Worm (Caenorhabditis elegans) whole organism, L4 larva: ENCODE data around the gene srh-63.
"Not testable (repeated sequence)": the region's sequence is repeated elsewhere in the genome, so short reads cannot be mapped to it uniquely, and the experiment has no call there.

ENCODE experiments used
- F10B5.3 ChIP-seq: sonication (generic microtip); optimal IDR thresholded peaks from 2 replicates; lab custom pipeline; 2016; ENCODE audit warnings: mild to moderate bottlenecking, missing genetic modification characterization, missing compliant biosample characterization
- F37D6.2 ChIP-seq: sonication (generic microtip); optimal IDR thresholded peaks from 2 replicates; lab custom pipeline; 2016; ENCODE audit warnings: mild to moderate bottlenecking, missing genetic modification characterization, missing compliant biosample characterization
- Y48G9A.11 ChIP-seq: fragments of 200-800 bp; sonication (Bioruptor generic); IDR thresholded peaks from 2 replicates; pipeline ENCODE4 v1.3.6; 2022; ENCODE audit warnings: missing genetic modification reagents, missing genetic modification characterization, missing compliant biosample characterization
- Y75B8A.6 ChIP-seq: fragments of 200-800 bp; sonication (Bioruptor generic); IDR thresholded peaks from 2 replicates; pipeline ENCODE4 v1.3.6; 2022; ENCODE audit warnings: missing genetic modification reagents, missing genetic modification characterization, missing compliant biosample characterization
- aha-1 ChIP-seq: fragments of 150-350 bp; peaks from one replicate; lab custom pipeline; 2014; ENCODE audit warnings: missing biosample characterization, missing genetic modification characterization
- ceh-32 ChIP-seq: sonication (generic microtip); optimal IDR thresholded peaks from 2 replicates; lab custom pipeline; 2016; ENCODE audit warnings: mild to moderate bottlenecking, missing genetic modification characterization, missing compliant biosample characterization; ENCODE audit not compliant: poor library complexity
- ceh-44 ChIP-seq: fragments of 200-800 bp; sonication (Bioruptor generic); IDR thresholded peaks from 2 replicates; pipeline ENCODE4 v1.3.6; 2022; ENCODE audit warnings: missing genetic modification reagents, missing genetic modification characterization, missing compliant biosample characterization
- cey-2 ChIP-seq: sonication (generic microtip); optimal IDR thresholded peaks from 3 replicates; lab custom pipeline; 2017; ENCODE audit warnings: missing genetic modification characterization, mild to moderate bottlenecking, missing compliant biosample characterization, antibody characterized with exemption, borderline replicate concordance; ENCODE audit not compliant: insufficient read depth
- daf-12 ChIP-seq: fragments of 150-350 bp; optimal IDR thresholded peaks from 2 replicates; lab custom pipeline; 2014; ENCODE audit warnings: missing biosample characterization, missing genetic modification reagents, missing genetic modification characterization
- daf-16 ChIP-seq, 3 experiments: sonication (generic microtip); optimal IDR thresholded peaks; 2 replicates each; lab custom pipeline; 2016 to 2017; ENCODE audit warnings: missing genetic modification characterization in 3 of 3, missing genetic modification reagents in 3 of 3, mild to moderate bottlenecking in 2 of 3, missing compliant biosample characterization in 2 of 3, missing biosample characterization in 1 of 3, moderate library complexity in 1 of 3
- dmd-8 ChIP-seq: fragments of 200-800 bp; sonication (Bioruptor generic); IDR thresholded peaks from 2 replicates; pipeline ENCODE4 v1.3.6; 2022; ENCODE audit warnings: missing genetic modification characterization, missing compliant biosample characterization
- duxl-1 ChIP-seq: sonication (generic microtip); optimal IDR thresholded peaks from 2 replicates; lab custom pipeline; 2016; ENCODE audit warnings: mild to moderate bottlenecking, missing genetic modification characterization, moderate library complexity, missing compliant biosample characterization; ENCODE audit not compliant: poor library complexity
- fkh-10 ChIP-seq: fragments of 150-350 bp; optimal IDR thresholded peaks from 2 replicates; lab custom pipeline; 2014; ENCODE audit warnings: missing biosample characterization, missing genetic modification reagents, missing genetic modification characterization
- gei-8 ChIP-seq: fragments of 200-800 bp; sonication (Bioruptor generic); optimal IDR thresholded peaks from 2 replicates; lab custom pipeline; 2018; ENCODE audit warnings: mild to moderate bottlenecking, missing genetic modification characterization, missing compliant biosample characterization
- hlh-30 ChIP-seq: sonication (generic microtip); optimal IDR thresholded peaks from 2 replicates; lab custom pipeline; 2017; ENCODE audit warnings: antibody characterized with exemption, mild to moderate bottlenecking, missing genetic modification characterization, missing compliant biosample characterization; ENCODE audit not compliant: insufficient read depth
- lin-39 ChIP-seq: fragments of 150-350 bp; optimal IDR thresholded peaks from 2 replicates; lab custom pipeline; 2014; ENCODE audit warnings: missing biosample characterization, missing genetic modification reagents, missing genetic modification characterization
- lir-3 ChIP-seq: sonication (generic microtip); optimal IDR thresholded peaks from 2 replicates; lab custom pipeline; 2016; ENCODE audit warnings: mild to moderate bottlenecking, missing genetic modification characterization, missing compliant biosample characterization
- nhr-102 ChIP-seq: sonication (generic microtip); optimal IDR thresholded peaks from 2 replicates; lab custom pipeline; 2016; ENCODE audit warnings: mild to moderate bottlenecking, missing genetic modification characterization, moderate library complexity, missing compliant biosample characterization
- nhr-11 ChIP-seq: fragments of 150-350 bp; optimal IDR thresholded peaks from 2 replicates; lab custom pipeline; 2014; ENCODE audit warnings: missing biosample characterization, missing genetic modification characterization
- nhr-28 ChIP-seq: fragments of 150-350 bp; optimal IDR thresholded peaks from 2 replicates; lab custom pipeline; 2014; ENCODE audit warnings: missing biosample characterization, missing genetic modification characterization
- nhr-76 ChIP-seq: fragments of 150-350 bp; optimal IDR thresholded peaks from 2 replicates; lab custom pipeline; 2014; ENCODE audit warnings: missing biosample characterization, missing genetic modification characterization
- pqm-1 ChIP-seq: sonication (generic microtip); optimal IDR thresholded peaks from 2 replicates; lab custom pipeline; 2017; ENCODE audit warnings: missing biosample characterization, missing genetic modification characterization
- saeg-2 ChIP-seq: fragments of 200-800 bp; sonication (Bioruptor generic); IDR thresholded peaks from 2 replicates; pipeline ENCODE4 v1.3.6; 2022; ENCODE audit warnings: missing genetic modification reagents, missing genetic modification characterization, missing compliant biosample characterization
- spr-3 ChIP-seq: fragments of 200-800 bp; sonication (Bioruptor generic); optimal IDR thresholded peaks from 2 replicates; lab custom pipeline; 2018; ENCODE audit warnings: mild to moderate bottlenecking, missing genetic modification characterization, missing compliant biosample characterization
- tra-1 ChIP-seq: fragments of 200-800 bp; sonication (Bioruptor generic); IDR thresholded peaks from 2 replicates; pipeline ENCODE4 v1.3.6; 2022; ENCODE audit warnings: missing genetic modification reagents, missing genetic modification characterization, missing compliant biosample characterization
- unc-130 ChIP-seq: sonication (generic microtip); optimal IDR thresholded peaks from 2 replicates; lab custom pipeline; 2016; ENCODE audit warnings: missing genetic modification reagents, missing genetic modification characterization, missing compliant biosample characterization
- unc-62 ChIP-seq, 3 experiments: fragments of 150-350 bp in 1 of 3; sonication (generic microtip); optimal IDR thresholded peaks in 2 of 3; peaks in 1 of 3; 1 replicate in 1 of 3; 2 replicates in 2 of 3; lab custom pipeline; 2014 to 2017; ENCODE audit warnings: missing biosample characterization in 3 of 3, missing genetic modification characterization in 3 of 3, missing genetic modification reagents in 3 of 3, missing genotype in 1 of 3
- ztf-11 ChIP-seq: fragments of 150-350 bp; optimal IDR thresholded peaks from 2 replicates; lab custom pipeline; 2014; ENCODE audit warnings: missing biosample characterization, missing genetic modification characterization

srh-63 gene

ce11 chrIV:14547292-14547691 lies 23.6 kb downstream of the srh-63 start:
- no peak for TF ChIP-seq F37D6.2 (tag; lab: Kevin White, UChicago)
- TF ChIP-seq aha-1 (tag; lab: Kevin White, UChicago) = peak; percentile 55

DNA sequence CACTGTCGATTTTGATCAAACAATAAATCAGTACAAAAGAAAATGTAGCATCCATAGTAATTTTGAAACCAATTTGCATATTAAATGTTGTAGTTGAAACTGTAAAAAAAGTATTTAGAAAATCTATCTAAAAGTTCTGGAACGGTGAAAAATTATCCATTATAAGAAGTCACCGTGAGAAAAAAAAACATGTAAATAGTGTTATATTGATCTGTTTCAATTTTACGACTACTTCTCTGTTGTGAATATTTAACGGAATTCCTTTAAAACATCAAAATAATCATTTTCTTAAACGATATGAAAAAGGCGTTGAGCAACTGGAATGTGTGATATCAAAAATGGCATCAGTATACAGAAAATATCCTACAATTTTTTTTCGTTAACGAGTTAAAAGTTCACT lies 25.6 kb downstream of the srh-63 start, which contains the start of gene T27E7.9:
Gene T27E7.9, minus strand, starts transcription at position 101 of the 400 bp plus-strand sequence.
- no peak for TF ChIP-seq lir-3 (tag; lab: Kevin White, UChicago)
- no peak for TF ChIP-seq tra-1 (GFP tag; lab: Robert Waterston, UW)
- TF ChIP-seq ceh-32 = no peak
- no peak for TF ChIP-seq ceh-44
- no peak for TF ChIP-seq F10B5.3 (tag; lab: Kevin White, UChicago)
- TF ChIP-seq ztf-11 = no peak
- TF ChIP-seq aha-1 (tag; lab: Kevin White, UChicago) = no peak
- TF ChIP-seq nhr-102 = no peak
- no peak for TF ChIP-seq Y75B8A.6 (GFP tag; lab: Robert Waterston, UW)

- not testable (repeated sequence) for TF ChIP-seq dmd-8 (GFP tag; lab: Robert Waterston, UW); unc-130 (GFP tag; lab: Kevin White, UChicago); Y75B8A.6 (GFP tag; lab: Robert Waterston, UW)
Observed at ce11 chrIV:14551870-14552269, 28.2 kb downstream of the srh-63 start, which contains the start of gene pals-30. Gene pals-30, minus strand, starts transcription at chrIV:14551970.

- TF ChIP-seq aha-1 (tag; lab: Kevin White, UChicago) (peak; percentile 24), daf-12 (tag; lab: Kevin White, UChicago) (no peak)
Observed at ce11 chrIV:14554788-14555187, 31.1 kb downstream of the srh-63 start, which contains the start of gene Y57G11B.6. Gene Y57G11B.6, minus strand, starts transcription at chrIV:14554888.

- TF ChIP-seq saeg-2 (no peak), Y75B8A.6 (GFP tag; lab: Robert Waterston, UW) (no peak), aha-1 (tag; lab: Kevin White, UChicago) (peak; percentile 54), gei-8 (no peak)
Observed at ce11 chrIV:14557642-14558041, 34.0 kb downstream of the srh-63 start.

DNA sequence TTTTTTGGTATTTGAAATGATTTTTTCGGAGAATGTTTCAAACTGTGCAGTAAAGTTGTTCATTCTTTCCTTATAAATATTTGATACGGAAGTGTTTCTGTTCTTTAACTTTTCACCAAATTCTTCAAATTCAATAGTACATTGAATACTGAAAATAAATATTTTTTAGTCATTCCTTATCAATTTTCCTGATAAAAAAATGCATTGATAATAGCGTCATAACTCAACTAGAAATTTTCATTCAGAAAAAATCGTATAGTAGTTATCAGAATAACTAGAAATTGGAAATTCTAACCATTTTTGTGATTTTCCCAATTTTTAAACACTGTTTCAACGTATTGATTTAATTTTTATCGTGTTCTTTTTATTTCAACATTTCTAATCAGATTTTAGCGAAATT lies 35.6 kb downstream of the srh-63 start:
- TF ChIP-seq spr-3 (no peak), fkh-10 (GFP tag; lab: Kevin White, UChicago) (no peak), cey-2 (tag; lab: Kevin White, UChicago) (no peak), Y48G9A.11 (no peak), ztf-11 (no peak), unc-62 (GFP tag; optimal IDR thresholded peaks at IDR 0.05 in 1 of 2; lab: Kevin White, UChicago) (no peak), unc-62 (tag; optimal IDR thresholded peaks at IDR 0.05; lab: Kevin White, UChicago) (no peak), duxl-1 (tag; lab: Kevin White, UChicago) (no peak), nhr-76 (tag; lab: Kevin White, UChicago) (no peak), pqm-1 (tag; lab: Kevin White, UChicago) (peak; percentile 50), lin-39 (tag; lab: Kevin White, UChicago) (no peak), nhr-28 (tag; lab: Kevin White, UChicago) (peak; percentile 10), hlh-30 (tag; lab: Kevin White, UChicago) (no peak), unc-130 (GFP tag; lab: Kevin White, UChicago) (no peak), daf-16 (GFP tag; optimal IDR thresholded peaks at IDR 0.05; lab: Kevin White, UChicago) (no peak), daf-16 (tag; optimal IDR thresholded peaks at IDR 0.05; lab: Kevin White, UChicago) (peak; percentile 20), nhr-11 (tag; lab: Kevin White, UChicago) (no peak), F37D6.2 (tag; lab: Kevin White, UChicago) (no peak)
